Worm (Caenorhabditis elegans) whole organism, L1 larva: Measurements from ENCODE around the gene col-72.

ENCODE experiments used
- C04F5.9 ChIP-seq: sonication (generic microtip); optimal IDR thresholded peaks from 2 replicates; lab custom pipeline; 2016; ENCODE audit warnings: missing genetic modification characterization, missing compliant biosample characterization
- C34B4.2 ChIP-seq: sonication (generic microtip); optimal IDR thresholded peaks from 2 replicates; lab custom pipeline; 2017; ENCODE audit warnings: mild to moderate bottlenecking, missing genetic modification characterization, missing compliant biosample characterization
- F16B12.6 ChIP-seq: fragments of 150-350 bp; optimal IDR thresholded peaks from 2 replicates; lab custom pipeline; 2014; ENCODE audit warnings: missing biosample characterization, missing genetic modification characterization
- Y116A8C.19 ChIP-seq: sonication (generic microtip); optimal IDR thresholded peaks from 2 replicates; lab custom pipeline; 2016; ENCODE audit warnings: missing compliant biosample characterization, missing genetic modification characterization, borderline replicate concordance
- aha-1 ChIP-seq: fragments of 150-350 bp; optimal IDR thresholded peaks from 2 replicates; lab custom pipeline; 2014; ENCODE audit warnings: missing biosample characterization, missing genetic modification characterization
- ceh-8 ChIP-seq: fragments of 200-800 bp; sonication (Bioruptor generic); optimal IDR thresholded peaks from 2 replicates; lab custom pipeline; 2018; ENCODE audit warnings: mild to moderate bottlenecking, missing genetic modification characterization, moderate library complexity, missing compliant biosample characterization
- ceh-88 ChIP-seq: fragments of 200-800 bp; sonication (Bioruptor generic); IDR thresholded peaks from 2 replicates; pipeline ENCODE4 v1.3.6; 2022; ENCODE audit warnings: missing genetic modification characterization, missing compliant biosample characterization
- ceh-90 ChIP-seq: sonication (generic microtip); optimal IDR thresholded peaks from 2 replicates; lab custom pipeline; 2016; ENCODE audit warnings: missing genetic modification characterization, missing compliant biosample characterization
- ces-1 ChIP-seq: fragments of 150-350 bp; optimal IDR thresholded peaks from 2 replicates; lab custom pipeline; 2014; ENCODE audit warnings: missing biosample characterization, missing genetic modification reagents, missing genetic modification characterization
- egl-13 ChIP-seq: sonication (generic microtip); optimal IDR thresholded peaks from 2 replicates; lab custom pipeline; 2016; ENCODE audit warnings: missing genotype, missing genetic modification reagents, missing genetic modification characterization, missing compliant biosample characterization
- elt-3 ChIP-seq, 6 experiments: fragments of 150-350 bp in 1 of 6; sonication (generic microtip); optimal IDR thresholded peaks; 2 replicates each; lab custom pipeline; 2017 to 2018; ENCODE audit warnings: missing biosample characterization in 6 of 6, missing genetic modification characterization in 6 of 6, inconsistent platforms in 1 of 6
- ets-5 ChIP-seq: fragments of 200-800 bp; sonication (Bioruptor generic); IDR thresholded peaks from 2 replicates; pipeline ENCODE4 v1.3.6; 2022; ENCODE audit warnings: missing genetic modification characterization, missing compliant biosample characterization
- fkh-10 ChIP-seq: sonication (generic microtip); optimal IDR thresholded peaks from 2 replicates; lab custom pipeline; 2017; ENCODE audit warnings: missing biosample characterization, missing genetic modification reagents, missing genetic modification characterization
- fkh-8 ChIP-seq: sonication (generic microtip); optimal IDR thresholded peaks from 2 replicates; lab custom pipeline; 2016; ENCODE audit warnings: mild to moderate bottlenecking, missing genetic modification characterization, missing compliant biosample characterization
- fos-1 ChIP-seq: fragments of 150-350 bp; optimal IDR thresholded peaks from 2 replicates; lab custom pipeline; 2014; ENCODE audit warnings: missing biosample characterization, missing genetic modification characterization
- hlh-17 ChIP-seq: fragments of 200-800 bp; sonication (Bioruptor generic); optimal IDR thresholded peaks from 2 replicates; lab custom pipeline; 2018; ENCODE audit warnings: missing genetic modification characterization, mild to moderate bottlenecking, missing compliant biosample characterization, moderate library complexity, borderline replicate concordance
- hpl-2 ChIP-seq: fragments of 150-350 bp; optimal IDR thresholded peaks from 2 replicates; lab custom pipeline; 2014; ENCODE audit warnings: missing biosample characterization, missing genetic modification reagents, missing genetic modification characterization
- jun-1 ChIP-seq: fragments of 150-350 bp; optimal IDR thresholded peaks from 2 replicates; lab custom pipeline; 2014; ENCODE audit warnings: missing biosample characterization, missing genetic modification reagents, missing genetic modification characterization
- lin-13 ChIP-seq: fragments of 150-350 bp; optimal IDR thresholded peaks from 2 replicates; lab custom pipeline; 2014; ENCODE audit warnings: missing biosample characterization, missing genetic modification reagents, missing genetic modification characterization
- lir-3 ChIP-seq: sonication (generic microtip); optimal IDR thresholded peaks from 2 replicates; lab custom pipeline; 2016; ENCODE audit warnings: mild to moderate bottlenecking, missing genetic modification characterization, moderate library complexity, missing compliant biosample characterization; ENCODE audit not compliant: poor library complexity
- mef-2 ChIP-seq: fragments of 150-350 bp; optimal IDR thresholded peaks from 2 replicates; lab custom pipeline; 2014; ENCODE audit warnings: missing biosample characterization, missing genetic modification characterization
- nhr-11 ChIP-seq: fragments of 150-350 bp; optimal IDR thresholded peaks from 2 replicates; lab custom pipeline; 2014; ENCODE audit warnings: missing biosample characterization, missing genetic modification characterization
- nhr-12 ChIP-seq: sonication (generic microtip); optimal IDR thresholded peaks from 2 replicates; lab custom pipeline; 2017; ENCODE audit warnings: missing biosample characterization, missing genetic modification characterization
- nhr-19 ChIP-seq: fragments of 200-800 bp; sonication (Bioruptor generic); conservative IDR thresholded peaks from 2 replicates; pipeline ENCODE4 v1.3.6; 2022; ENCODE audit warnings: missing genetic modification characterization, missing compliant biosample characterization
- nhr-20 ChIP-seq: sonication (generic microtip); optimal IDR thresholded peaks from 2 replicates; lab custom pipeline; 2016; ENCODE audit warnings: mild to moderate bottlenecking, missing genetic modification characterization, missing compliant biosample characterization
- nhr-237 ChIP-seq: fragments of 150-350 bp; optimal IDR thresholded peaks from 2 replicates; lab custom pipeline; 2014; ENCODE audit warnings: missing biosample characterization, missing genetic modification characterization
- nhr-76 ChIP-seq: sonication (generic microtip); optimal IDR thresholded peaks from 2 replicates; lab custom pipeline; 2017; ENCODE audit warnings: missing biosample characterization, missing genetic modification characterization
- nhr-77 ChIP-seq: fragments of 150-350 bp; optimal IDR thresholded peaks from 2 replicates; lab custom pipeline; 2014; ENCODE audit warnings: missing biosample characterization, missing genetic modification characterization
- nhr-85 ChIP-seq: sonication (generic microtip); peaks from one replicate; lab custom pipeline; 2016; ENCODE audit warnings: missing genetic modification characterization, inconsistent platforms, missing compliant biosample characterization
- nhr-90 ChIP-seq: sonication (generic microtip); optimal IDR thresholded peaks from 2 replicates; lab custom pipeline; 2016; ENCODE audit warnings: mild to moderate bottlenecking, missing genetic modification characterization, missing compliant biosample characterization; ENCODE audit not compliant: poor library complexity
- pag-3 ChIP-seq: sonication (generic microtip); optimal IDR thresholded peaks from 2 replicates; lab custom pipeline; 2017; ENCODE audit warnings: missing genetic modification characterization, mild to moderate bottlenecking, missing compliant biosample characterization, antibody characterized with exemption, borderline replicate concordance; ENCODE audit not compliant: insufficient read depth
- pqm-1 ChIP-seq: sonication (generic microtip); optimal IDR thresholded peaks from 3 replicates; lab custom pipeline; 2017; ENCODE audit warnings: missing biosample characterization, missing genetic modification characterization
- rnt-1 ChIP-seq: sonication (generic microtip); optimal IDR thresholded peaks from 2 replicates; lab custom pipeline; 2016; ENCODE audit warnings: mild to moderate bottlenecking, missing genetic modification characterization, moderate library complexity, missing compliant biosample characterization
- skn-1 ChIP-seq: fragments of 150-350 bp; optimal IDR thresholded peaks from 2 replicates; lab custom pipeline; 2014; ENCODE audit warnings: missing biosample characterization, missing genetic modification characterization
- sox-4 ChIP-seq: sonication (generic microtip); optimal IDR thresholded peaks from 2 replicates; lab custom pipeline; 2016; ENCODE audit warnings: missing genetic modification characterization, missing compliant biosample characterization
- sup-37 ChIP-seq: fragments of 200-800 bp; sonication (Bioruptor generic); optimal IDR thresholded peaks from 2 replicates; lab custom pipeline; 2018; ENCODE audit warnings: mild to moderate bottlenecking, missing genetic modification characterization, missing compliant biosample characterization
- swsn-7 ChIP-seq: sonication (generic microtip); optimal IDR thresholded peaks from 2 replicates; lab custom pipeline; 2016; ENCODE audit warnings: missing genetic modification characterization, missing compliant biosample characterization
- tlp-1 ChIP-seq: fragments of 150-350 bp; optimal IDR thresholded peaks from 2 replicates; lab custom pipeline; 2014; ENCODE audit warnings: missing biosample characterization, missing genetic modification characterization
- unc-130 ChIP-seq: fragments of 150-350 bp; optimal IDR thresholded peaks from 2 replicates; lab custom pipeline; 2017; ENCODE audit warnings: missing biosample characterization, missing genetic modification characterization, inconsistent platforms
- unc-86 ChIP-seq: sonication (generic microtip); optimal IDR thresholded peaks from 2 replicates; lab custom pipeline; 2016; ENCODE audit warnings: missing genetic modification characterization, missing compliant biosample characterization
- zag-1 ChIP-seq: fragments of 150-350 bp; optimal IDR thresholded peaks from 2 replicates; lab custom pipeline; 2014; ENCODE audit warnings: missing biosample characterization, missing genetic modification characterization
- ztf-11 ChIP-seq, 2 experiments: sonication (generic microtip); optimal IDR thresholded peaks; 2 replicates each; lab custom pipeline; 2016 to 2017; ENCODE audit warnings: missing genetic modification characterization in 2 of 2, missing biosample characterization in 1 of 2, missing compliant biosample characterization in 1 of 2
- ztf-4 ChIP-seq: fragments of 150-350 bp; optimal IDR thresholded peaks from 2 replicates; lab custom pipeline; 2014; ENCODE audit warnings: missing biosample characterization, missing genetic modification characterization

Gene col-72

DNA sequence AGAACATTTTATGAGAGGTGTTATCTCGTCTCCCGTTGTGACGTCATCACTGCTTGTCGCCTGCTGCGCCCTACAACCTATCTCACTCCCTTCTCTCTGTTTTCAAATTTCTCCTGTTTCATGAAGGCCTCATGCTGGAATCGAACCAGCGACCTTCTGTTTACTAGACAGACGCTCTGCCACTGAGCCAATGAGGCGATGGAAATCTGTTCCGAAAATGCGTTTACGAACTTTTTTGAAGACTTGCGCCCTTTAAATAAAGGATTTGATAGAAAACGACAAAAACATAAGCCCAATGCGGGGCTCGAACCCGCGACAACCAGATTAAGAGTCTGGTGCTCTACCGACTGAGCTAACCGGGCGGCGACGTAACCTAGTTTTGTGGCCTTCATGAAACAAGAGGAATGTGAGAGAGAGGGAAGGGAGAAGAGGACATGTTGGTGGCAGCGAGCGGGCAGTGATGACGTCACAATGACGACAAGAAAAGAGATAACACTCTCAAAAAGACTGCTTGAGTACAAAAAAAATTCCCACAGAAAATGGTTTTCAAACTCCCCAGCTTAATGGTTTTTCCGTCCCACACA is 4.9 kb downstream of the col-72 start, which contains the start of gene clec-126 (continued):
- peak; percentile 53 for TF ChIP-seq fos-1 (tag; lab: Kevin White, UChicago)
- TF ChIP-seq ets-5 (GFP tag; lab: Robert Waterston, UW), result no peak
- peak; percentile 79 for TF ChIP-seq lin-13 (GFP tag; lab: Kevin White, UChicago)
- TF ChIP-seq nhr-19 (GFP tag; lab: Robert Waterston, UW), result peak; percentile 65
- TF ChIP-seq nhr-11 (tag; lab: Kevin White, UChicago), result no peak
- no peak for TF ChIP-seq Y116A8C.19 (tag; lab: Kevin White, UChicago)
- TF ChIP-seq C04F5.9, result peak; percentile 29
- peak; percentile 47 for TF ChIP-seq skn-1 (tag; lab: Kevin White, UChicago)
- no peak for TF ChIP-seq nhr-76
- TF ChIP-seq ceh-8, result peak; percentile 4
- TF ChIP-seq ces-1 (GFP tag; lab: Kevin White, UChicago), result no peak
- no peak for TF ChIP-seq aha-1 (tag; lab: Kevin White, UChicago)
- peak; percentile 90 for TF ChIP-seq nhr-90
- no peak for TF ChIP-seq pag-3 (tag; lab: Kevin White, UChicago)
- peak; percentile 48 for TF ChIP-seq unc-86 (tag; lab: Kevin White, UChicago)
- no peak for TF ChIP-seq sox-4 (tag; lab: Kevin White, UChicago)
- TF ChIP-seq rnt-1 (tag; lab: Kevin White, UChicago), result peak; percentile 66
- TF ChIP-seq unc-130 (tag; lab: Kevin White, UChicago), result no peak
- TF ChIP-seq tlp-1 (tag; lab: Kevin White, UChicago), result no peak
- peak; percentile 15 for TF ChIP-seq mef-2 (tag; lab: Kevin White, UChicago)
- peak; percentile 44 for TF ChIP-seq fkh-8 (tag; lab: Kevin White, UChicago)
- peak; percentile 39 for TF ChIP-seq lir-3 (tag; lab: Kevin White, UChicago)
- peak in 2 of 6 experiments; percentile 2 to 40 for TF ChIP-seq elt-3 (tag; optimal IDR thresholded peaks at IDR 0.05; lab: Kevin White, UChicago)
- peak; percentile 28 for TF ChIP-seq F16B12.6 (tag; lab: Kevin White, UChicago)
- no peak for TF ChIP-seq hlh-17 (GFP tag; lab: Kevin White, UChicago)
- TF ChIP-seq ztf-4 (tag; lab: Kevin White, UChicago), result peak; percentile 64
- TF ChIP-seq swsn-7, result peak; percentile 65
- no peak for TF ChIP-seq C34B4.2 (tag; lab: Kevin White, UChicago)
- TF ChIP-seq nhr-12 (tag; lab: Kevin White, UChicago), result no peak
- no peak for TF ChIP-seq ceh-90 (tag; lab: Kevin White, UChicago)
- TF ChIP-seq jun-1 (tag; lab: Kevin White, UChicago), result no peak
- TF ChIP-seq fkh-10 (GFP tag; lab: Kevin White, UChicago), result peak; percentile 10
- TF ChIP-seq hpl-2, result no peak
- peak; percentile 75 for TF ChIP-seq nhr-20 (tag; lab: Kevin White, UChicago)
- TF ChIP-seq nhr-77 (tag; lab: Kevin White, UChicago), result peak; percentile 69
- no peak for TF ChIP-seq pqm-1 (tag; lab: Kevin White, UChicago)
- peak; percentile 45 for TF ChIP-seq egl-13 (tag; lab: Kevin White, UChicago)
- no peak for TF ChIP-seq nhr-237
- TF ChIP-seq ceh-88 (GFP tag; lab: Robert Waterston, UW), result 0 out of 2 replicates have a peak, but pooled peaks have one; percentile 33
- peak in 1 of 2 experiments; percentile 52 for TF ChIP-seq ztf-11 (tag; optimal IDR thresholded peaks at IDR 0.05; lab: Kevin White, UChicago)
- TF ChIP-seq sup-37 (GFP tag; lab: Kevin White, UChicago), result no peak
- peak; percentile 82 for TF ChIP-seq nhr-85 (tag; lab: Kevin White, UChicago)
- TF ChIP-seq zag-1 (tag; lab: Kevin White, UChicago), result no peak
